Worm (Caenorhabditis elegans): Measurements from ENCODE around the gene C31H2.4.

ce11 chrX:5183931-5184330, 24.5 kb upstream of the C31H2.4 start, which contains the start of gene T03G11.9:
- TF ChIP-seq ama-1 (optimal IDR thresholded peaks at IDR 0.05) (no peak), tbx-37 (GFP tag; conservative IDR thresholded peaks at IDR 0.05) (no peak), ceh-36 (tag; optimal IDR thresholded peaks at IDR 0.05) (no peak), ets-7 (tag; optimal IDR thresholded peaks at IDR 0.05) (no peak), tbx-11 (GFP tag; IDR thresholded peaks at IDR 0.05) (no peak), hmg-4 (GFP tag; optimal IDR thresholded peaks at IDR 0.05) (no peak), ceh-13 (GFP tag; optimal IDR thresholded peaks at IDR 0.05) (no peak), hmbx-1 (tag; optimal IDR thresholded peaks at IDR 0.05) (no peak), pes-1 (GFP tag; IDR thresholded peaks at IDR 0.05) (no peak)

Data from whole organism, early embryonic.